Worm (Caenorhabditis elegans) whole organism, young adult: ENCODE results near the gene rbm-26.

ENCODE experiments used
- F22D6.2 ChIP-seq: sonication (generic microtip); optimal IDR thresholded peaks from 2 replicates; lab custom pipeline; 2016; ENCODE audit warnings: mild to moderate bottlenecking, missing genetic modification characterization, missing compliant biosample characterization
- F23B12.7 ChIP-seq: sonication (generic microtip); optimal IDR thresholded peaks from 2 replicates; lab custom pipeline; 2017; ENCODE audit warnings: missing genetic modification characterization, mild to moderate bottlenecking, missing compliant biosample characterization, antibody characterized with exemption, moderate library complexity; ENCODE audit not compliant: insufficient read depth
- F33H1.4 ChIP-seq: fragments of 200-800 bp; sonication (Bioruptor generic); IDR thresholded peaks from 2 replicates; pipeline ENCODE4 v1.3.6; 2022; ENCODE audit warnings: missing genetic modification reagents, missing genetic modification characterization, missing compliant biosample characterization
- F39B2.1 ChIP-seq: fragments of 200-800 bp; sonication (Bioruptor generic); IDR thresholded peaks from 2 replicates; pipeline ENCODE4 v1.3.6; 2022; ENCODE audit warnings: missing genetic modification reagents, missing genetic modification characterization, missing compliant biosample characterization
- F57A8.1 ChIP-seq: fragments of 200-800 bp; sonication (Bioruptor generic); optimal IDR thresholded peaks from 2 replicates; lab custom pipeline; 2018; ENCODE audit warnings: mild to moderate bottlenecking, missing genetic modification characterization, moderate library complexity, missing compliant biosample characterization
- F57C9.4 ChIP-seq: sonication (generic microtip); optimal IDR thresholded peaks from 2 replicates; lab custom pipeline; 2017; ENCODE audit warnings: mild to moderate bottlenecking, missing genetic modification characterization, missing compliant biosample characterization
- K12H6.12 ChIP-seq: fragments of 200-800 bp; sonication (Bioruptor generic); optimal IDR thresholded peaks from 2 replicates; lab custom pipeline; 2018; ENCODE audit warnings: mild to moderate bottlenecking, missing genetic modification characterization, missing compliant biosample characterization
- T07F8.4 ChIP-seq: sonication (generic microtip); optimal IDR thresholded peaks from 2 replicates; lab custom pipeline; 2016; ENCODE audit warnings: mild to moderate bottlenecking, missing genetic modification characterization, moderate library complexity, missing compliant biosample characterization
- Y56A3A.18 ChIP-seq: fragments of 200-800 bp; sonication (Bioruptor generic); IDR thresholded peaks from 2 replicates; pipeline ENCODE4 v1.3.6; 2022; ENCODE audit warnings: missing genetic modification reagents, missing genetic modification characterization, missing compliant biosample characterization
- Y67H2A.10 ChIP-seq: fragments of 200-800 bp; sonication (Bioruptor generic); conservative IDR thresholded peaks from 2 replicates; pipeline ENCODE4 v1.3.6; 2022; ENCODE audit warnings: missing genetic modification reagents, missing genetic modification characterization, missing compliant biosample characterization
- akir-1 ChIP-seq: fragments of 200-800 bp; sonication (Bioruptor generic); optimal IDR thresholded peaks from 2 replicates; lab custom pipeline; 2018; ENCODE audit warnings: mild to moderate bottlenecking, missing genetic modification characterization, moderate library complexity, missing compliant biosample characterization
- attf-5 ChIP-seq: fragments of 200-800 bp; sonication (Bioruptor generic); optimal IDR thresholded peaks from 2 replicates; lab custom pipeline; 2018; ENCODE audit warnings: mild to moderate bottlenecking, missing genetic modification characterization, missing compliant biosample characterization
- attf-6 ChIP-seq: fragments of 200-800 bp; sonication (Bioruptor generic); IDR thresholded peaks from 2 replicates; pipeline ENCODE4 v1.3.6; 2022; ENCODE audit warnings: missing genetic modification reagents, missing genetic modification characterization, missing compliant biosample characterization
- bed-1 ChIP-seq: fragments of 200-800 bp; sonication (Bioruptor generic); IDR thresholded peaks from 2 replicates; pipeline ENCODE4 v1.3.6; 2022; ENCODE audit warnings: missing genetic modification reagents, missing genetic modification characterization, missing compliant biosample characterization
- ceh-100 ChIP-seq: fragments of 200-800 bp; sonication (Bioruptor generic); IDR thresholded peaks from 2 replicates; pipeline ENCODE4 v1.3.6; 2022; ENCODE audit warnings: missing genetic modification reagents, missing genetic modification characterization, missing compliant biosample characterization
- ceh-27 ChIP-seq: fragments of 200-800 bp; sonication (Bioruptor generic); optimal IDR thresholded peaks from 2 replicates; lab custom pipeline; 2018; ENCODE audit warnings: mild to moderate bottlenecking, missing genetic modification characterization, moderate library complexity, missing compliant biosample characterization
- ceh-79 ChIP-seq: sonication (generic microtip); optimal IDR thresholded peaks from 2 replicates; lab custom pipeline; 2017; ENCODE audit warnings: mild to moderate bottlenecking, missing genetic modification characterization, missing compliant biosample characterization
- chd-7 ChIP-seq: sonication (generic microtip); optimal IDR thresholded peaks from 2 replicates; lab custom pipeline; 2016; ENCODE audit warnings: mild to moderate bottlenecking, missing genetic modification characterization, moderate library complexity, missing compliant biosample characterization
- dox-1 ChIP-seq: fragments of 200-800 bp; sonication (Bioruptor generic); IDR thresholded peaks from 2 replicates; pipeline ENCODE4 v1.3.6; 2022; ENCODE audit warnings: missing genetic modification reagents, missing genetic modification characterization, missing compliant biosample characterization
- dpff-1 ChIP-seq: sonication (generic microtip); optimal IDR thresholded peaks from 2 replicates; lab custom pipeline; 2017; ENCODE audit warnings: mild to moderate bottlenecking, missing genetic modification characterization, missing compliant biosample characterization
- efl-1 ChIP-seq: fragments of 150-350 bp; optimal IDR thresholded peaks from 2 replicates; lab custom pipeline; 2014; ENCODE audit warnings: missing biosample characterization, missing genetic modification reagents, missing genetic modification characterization
- egrh-3 ChIP-seq: fragments of 200-800 bp; sonication (Bioruptor generic); IDR thresholded peaks from 2 replicates; pipeline ENCODE4 v1.3.6; 2022; ENCODE audit warnings: missing genetic modification reagents, missing genetic modification characterization, missing compliant biosample characterization
- fkh-3 ChIP-seq: sonication (generic microtip); optimal IDR thresholded peaks from 2 replicates; lab custom pipeline; 2016; ENCODE audit warnings: mild to moderate bottlenecking, missing genetic modification characterization, missing compliant biosample characterization
- him-1 ChIP-seq: sonication (generic microtip); optimal IDR thresholded peaks from 2 replicates; lab custom pipeline; 2016; ENCODE audit warnings: missing genotype, missing genetic modification reagents, missing genetic modification characterization, missing compliant biosample characterization
- hlh-12 ChIP-seq: sonication (generic microtip); optimal IDR thresholded peaks from 2 replicates; lab custom pipeline; 2016; ENCODE audit warnings: missing genetic modification characterization, missing compliant biosample characterization
- hmg-1.2 ChIP-seq: fragments of 200-800 bp; sonication (Bioruptor generic); IDR thresholded peaks from 2 replicates; pipeline ENCODE4 v1.3.6; 2022; ENCODE audit warnings: missing genetic modification reagents, missing genetic modification characterization, missing compliant biosample characterization
- lag-1 ChIP-seq: fragments of 200-800 bp; sonication (Bioruptor generic); IDR thresholded peaks from 2 replicates; pipeline ENCODE4 v1.3.6; 2022; ENCODE audit warnings: missing genetic modification reagents, missing genetic modification characterization, missing compliant biosample characterization
- lin-40 ChIP-seq: sonication (generic microtip); optimal IDR thresholded peaks from 2 replicates; lab custom pipeline; 2016; ENCODE audit warnings: missing genetic modification characterization, mild to moderate bottlenecking, missing compliant biosample characterization, missing genotype, missing genetic modification reagents
- lin-54 ChIP-seq: fragments of 200-800 bp; sonication (Bioruptor generic); optimal IDR thresholded peaks from 2 replicates; lab custom pipeline; 2018; ENCODE audit warnings: mild to moderate bottlenecking, missing genetic modification characterization, missing compliant biosample characterization
- mcd-1 ChIP-seq: fragments of 200-800 bp; sonication (Bioruptor generic); IDR thresholded peaks from 2 replicates; pipeline ENCODE4 v1.3.6; 2022; ENCODE audit warnings: missing genetic modification reagents, missing genetic modification characterization, missing compliant biosample characterization
- mes-4 ChIP-seq: sonication (generic microtip); optimal IDR thresholded peaks from 2 replicates; lab custom pipeline; 2016; ENCODE audit warnings: missing genotype, missing genetic modification characterization, missing compliant biosample characterization
- nfyb-1 ChIP-seq: fragments of 200-800 bp; sonication (Bioruptor generic); IDR thresholded peaks from 2 replicates; pipeline ENCODE4 v1.3.6; 2022; ENCODE audit warnings: missing genetic modification reagents, missing genetic modification characterization, missing compliant biosample characterization
- nhr-120 ChIP-seq: fragments of 200-800 bp; sonication (Bioruptor generic); IDR thresholded peaks from 2 replicates; pipeline ENCODE4 v1.3.6; 2022; ENCODE audit warnings: missing genetic modification characterization, missing compliant biosample characterization
- nhr-80 ChIP-seq: sonication (generic microtip); optimal IDR thresholded peaks from 2 replicates; lab custom pipeline; 2016; ENCODE audit warnings: missing genetic modification characterization, missing compliant biosample characterization
- nhr-90 ChIP-seq: sonication (generic microtip); optimal IDR thresholded peaks from 2 replicates; lab custom pipeline; 2016; ENCODE audit warnings: missing genotype, mild to moderate bottlenecking, missing genetic modification characterization, missing compliant biosample characterization
- rec-8 ChIP-seq, 2 experiments: sonication (generic microtip); optimal IDR thresholded peaks; 2 replicates each; lab custom pipeline; 2016; ENCODE audit warnings: mild to moderate bottlenecking in 2 of 2, missing genetic modification characterization in 2 of 2, missing genetic modification reagents in 2 of 2, missing genotype in 2 of 2, missing biosample characterization in 1 of 2, missing compliant biosample characterization in 1 of 2, moderate library complexity in 1 of 2
- snpc-1.3 ChIP-seq: sonication (generic microtip); optimal IDR thresholded peaks from 2 replicates; lab custom pipeline; 2017; ENCODE audit warnings: missing genetic modification characterization, mild to moderate bottlenecking, missing compliant biosample characterization, antibody characterized with exemption, moderate library complexity, missing genotype, missing genetic modification reagents; ENCODE audit not compliant: insufficient read depth
- snpc-4 ChIP-seq, 5 experiments: fragments of 150-350 bp in 1 of 5; sonication (generic microtip) in 4 of 5; optimal IDR thresholded peaks; 2 replicates each; lab custom pipeline; 2014 to 2018; ENCODE audit warnings: missing genetic modification characterization in 5 of 5, missing biosample characterization in 3 of 5, antibody characterized with exemption in 2 of 5, mild to moderate bottlenecking in 2 of 5, missing compliant biosample characterization in 2 of 5, missing genotype in 2 of 5, moderate library complexity in 2 of 5, missing genetic modification reagents in 1 of 5
- somi-1 ChIP-seq: fragments of 200-800 bp; sonication (Bioruptor generic); optimal IDR thresholded peaks from 2 replicates; lab custom pipeline; 2018; ENCODE audit warnings: mild to moderate bottlenecking, missing genetic modification characterization, missing compliant biosample characterization
- sptf-2 ChIP-seq: fragments of 200-800 bp; sonication (Bioruptor generic); optimal IDR thresholded peaks from 2 replicates; lab custom pipeline; 2018; ENCODE audit warnings: mild to moderate bottlenecking, missing genetic modification characterization, missing compliant biosample characterization
- tbp1 ChIP-seq: fragments of 200-800 bp; sonication (Bioruptor generic); optimal IDR thresholded peaks from 2 replicates; lab custom pipeline; 2018; ENCODE audit warnings: mild to moderate bottlenecking, missing genetic modification characterization, missing compliant biosample characterization
- ztf-28 ChIP-seq: fragments of 200-800 bp; sonication (Bioruptor generic); IDR thresholded peaks from 2 replicates; pipeline ENCODE4 v1.3.6; 2022; ENCODE audit warnings: missing genetic modification reagents, missing genetic modification characterization, missing compliant biosample characterization

Gene rbm-26

ce11 chrIII:5750503-5750902 is 39.2 kb downstream of the rbm-26 start:
- TF ChIP-seq nhr-90, result no peak
- no peak for TF ChIP-seq F22D6.2 (tag; lab: Kevin White, UChicago)
- no peak for TF ChIP-seq lin-54 (GFP tag; lab: Kevin White, UChicago)
- TF ChIP-seq ceh-100 (GFP tag; lab: Robert Waterston, UW), result no peak
- no peak for TF ChIP-seq F57A8.1 (GFP tag; lab: Kevin White, UChicago)
- no peak for TF ChIP-seq hlh-12 (tag; lab: Kevin White, UChicago)
- no peak for TF ChIP-seq egrh-3 (GFP tag; lab: Robert Waterston, UW)
- no peak for TF ChIP-seq mes-4

ce11 chrIII:5755204-5755603 is 43.9 kb downstream of the rbm-26 start, which contains the start of gene ida-1:
Gene ida-1 (plus strand): TSS chrIII:5755539.
- no peak for TF ChIP-seq bed-1 (GFP tag; lab: Robert Waterston, UW)
- no peak for TF ChIP-seq Y67H2A.10 (GFP tag; lab: Robert Waterston, UW)
- TF ChIP-seq fkh-3 (tag; lab: Kevin White, UChicago), result no peak
- TF ChIP-seq K12H6.12 (tag; lab: Kevin White, UChicago), result peak; percentile 60
- TF ChIP-seq ceh-27 (GFP tag; lab: Kevin White, UChicago), result peak; percentile 28
- TF ChIP-seq attf-6 (GFP tag; lab: Robert Waterston, UW), result no peak
- TF ChIP-seq rec-8 (tag; optimal IDR thresholded peaks at IDR 0.05; lab: Kevin White, UChicago), result no peak
- TF ChIP-seq akir-1 (GFP tag; lab: Kevin White, UChicago), result no peak
- no peak for TF ChIP-seq nhr-90
- peak; percentile 65 for TF ChIP-seq hmg-1.2 (GFP tag; lab: Robert Waterston, UW)
- TF ChIP-seq somi-1, result no peak
- TF ChIP-seq mcd-1 (GFP tag; lab: Robert Waterston, UW), result peak; percentile 63
- no peak for TF ChIP-seq lin-40 (tag; lab: Kevin White, UChicago)
- no peak for TF ChIP-seq nhr-120
- no peak for TF ChIP-seq snpc-4 (GFP tag; optimal IDR thresholded peaks at IDR 0.05; lab: Kevin White, UChicago)
- TF ChIP-seq snpc-4 (tag; optimal IDR thresholded peaks at IDR 0.05; lab: Kevin White, UChicago), result no peak
- no peak for TF ChIP-seq T07F8.4 (tag; lab: Kevin White, UChicago)
- TF ChIP-seq F33H1.4 (GFP tag; lab: Robert Waterston, UW), result no peak
- no peak for TF ChIP-seq dox-1

- no peak for TF ChIP-seq Y56A3A.18 (GFP tag; lab: Robert Waterston, UW)
- TF ChIP-seq Y67H2A.10 (GFP tag; lab: Robert Waterston, UW), result no peak
- no peak for TF ChIP-seq attf-5
Measured at ce11 chrIII:5757492-5758045, 46.2 kb downstream of the rbm-26 start.

- TF ChIP-seq ceh-79 (tag; lab: Kevin White, UChicago) (no peak), F57C9.4 (tag; lab: Kevin White, UChicago) (no peak), F23B12.7 (tag; lab: Kevin White, UChicago) (no peak), tbp1 (GFP tag; lab: Kevin White, UChicago) (no peak), nfyb-1 (peak; percentile 57; the same call in 1 of the 2 replicates), lin-40 (tag; lab: Kevin White, UChicago) (peak; percentile 31), efl-1 (GFP tag; lab: Kevin White, UChicago) (no peak), nhr-80 (no peak), lag-1 (GFP tag; lab: Robert Waterston, UW) (no peak), dpff-1 (tag; lab: Kevin White, UChicago) (no peak), T07F8.4 (tag; lab: Kevin White, UChicago) (no peak), chd-7 (tag; lab: Kevin White, UChicago) (peak; percentile 24), hmg-1.2 (GFP tag; lab: Robert Waterston, UW) (peak; percentile 30; the same call in 1 of the 2 replicates), nhr-90 (no peak), ztf-28 (GFP tag; lab: Robert Waterston, UW) (no peak), him-1 (tag; lab: Kevin White, UChicago) (no peak), snpc-1.3 (no peak), sptf-2 (no peak), F39B2.1 (GFP tag; lab: Robert Waterston, UW) (no peak), hlh-12 (tag; lab: Kevin White, UChicago) (no peak)
Measured at ce11 chrIII:5758519-5759099, 47.3 kb downstream of the rbm-26 start.
